Worm (Caenorhabditis elegans) whole organism, late embryonic: Measurements from ENCODE around the gene lron-2.
A peak's percentile ranks its signal among the peaks of the same experiment; 100 is the strongest.

Source experiments
- C38D4.7 ChIP-seq: fragments of 200-800 bp; sonication (Bioruptor generic); optimal IDR thresholded peaks from 2 replicates; lab custom pipeline; 2018; ENCODE audit warnings: mild to moderate bottlenecking, missing genetic modification characterization, moderate library complexity, missing compliant biosample characterization
- F13H6.1 ChIP-seq: sonication (generic microtip); optimal IDR thresholded peaks from 2 replicates; lab custom pipeline; 2016; ENCODE audit warnings: missing genetic modification characterization, missing compliant biosample characterization
- K02D7.2 ChIP-seq: sonication (generic microtip); optimal IDR thresholded peaks from 2 replicates; lab custom pipeline; 2017; ENCODE audit warnings: mild to moderate bottlenecking, missing genetic modification characterization, missing compliant biosample characterization
- K09A11.1 ChIP-seq: sonication (generic microtip); optimal IDR thresholded peaks from 2 replicates; lab custom pipeline; 2017; ENCODE audit warnings: antibody characterized with exemption, mild to moderate bottlenecking, missing genetic modification characterization, missing compliant biosample characterization; ENCODE audit not compliant: insufficient read depth
- ahr-1 ChIP-seq: sonication (generic microtip); optimal IDR thresholded peaks from 2 replicates; lab custom pipeline; 2016; ENCODE audit warnings: missing genetic modification characterization, missing compliant biosample characterization
- ama-1 ChIP-seq: fragments of 150-350 bp; optimal IDR thresholded peaks from 2 replicates; lab custom pipeline; 2014
- ceh-14 ChIP-seq: sonication (generic microtip); optimal IDR thresholded peaks from 2 replicates; lab custom pipeline; 2016; ENCODE audit warnings: missing genotype, missing genetic modification characterization, missing compliant biosample characterization
- ceh-18 ChIP-seq: sonication (generic microtip); optimal IDR thresholded peaks from 2 replicates; lab custom pipeline; 2016; ENCODE audit warnings: missing genetic modification characterization, missing compliant biosample characterization
- ceh-2 ChIP-seq: sonication (generic microtip); optimal IDR thresholded peaks from 2 replicates; lab custom pipeline; 2016; ENCODE audit warnings: missing genotype, missing genetic modification characterization, missing compliant biosample characterization
- ceh-22 ChIP-seq: sonication (generic microtip); optimal IDR thresholded peaks from 2 replicates; lab custom pipeline; 2017; ENCODE audit warnings: missing biosample characterization, missing genetic modification characterization
- ceh-24 ChIP-seq: sonication (generic microtip); optimal IDR thresholded peaks from 2 replicates; lab custom pipeline; 2016; ENCODE audit warnings: mild to moderate bottlenecking, missing genetic modification characterization, missing compliant biosample characterization
- ceh-30 ChIP-seq: fragments of 150-350 bp; optimal IDR thresholded peaks from 2 replicates; lab custom pipeline; 2014; ENCODE audit warnings: missing biosample characterization, missing genetic modification characterization
- ceh-31 ChIP-seq: sonication (generic microtip); optimal IDR thresholded peaks from 2 replicates; lab custom pipeline; 2016; ENCODE audit warnings: missing genetic modification characterization, missing compliant biosample characterization
- ceh-34 ChIP-seq: sonication (generic microtip); optimal IDR thresholded peaks from 2 replicates; lab custom pipeline; 2016; ENCODE audit warnings: mild to moderate bottlenecking, missing genetic modification characterization, missing compliant biosample characterization
- ceh-48 ChIP-seq: sonication (generic microtip); optimal IDR thresholded peaks from 2 replicates; lab custom pipeline; 2016; ENCODE audit warnings: missing genetic modification characterization, inconsistent platforms, missing compliant biosample characterization
- ceh-6 ChIP-seq: fragments of 200-800 bp; sonication (Bioruptor generic); optimal IDR thresholded peaks from 2 replicates; lab custom pipeline; 2018; ENCODE audit warnings: mild to moderate bottlenecking, missing genetic modification characterization, missing compliant biosample characterization
- ceh-9 ChIP-seq: sonication (generic microtip); optimal IDR thresholded peaks from 2 replicates; lab custom pipeline; 2016; ENCODE audit warnings: mild to moderate bottlenecking, missing genetic modification characterization, inconsistent platforms, missing compliant biosample characterization
- che-1 ChIP-seq: sonication (generic microtip); optimal IDR thresholded peaks from 2 replicates; lab custom pipeline; 2016; ENCODE audit warnings: mild to moderate bottlenecking, missing genetic modification characterization, missing compliant biosample characterization
- dve-1 ChIP-seq: sonication (generic microtip); optimal IDR thresholded peaks from 2 replicates; lab custom pipeline; 2017; ENCODE audit warnings: antibody characterized with exemption, mild to moderate bottlenecking, missing genetic modification characterization, missing compliant biosample characterization
- elt-2 ChIP-seq: sonication (generic microtip); optimal IDR thresholded peaks from 2 replicates; lab custom pipeline; 2016; ENCODE audit warnings: missing genetic modification reagents, missing genetic modification characterization, missing compliant biosample characterization
- ets-4 ChIP-seq: sonication (generic microtip); optimal IDR thresholded peaks from 2 replicates; lab custom pipeline; 2016; ENCODE audit warnings: missing genetic modification characterization, missing compliant biosample characterization
- fax-1 ChIP-seq: sonication (generic microtip); optimal IDR thresholded peaks from 2 replicates; lab custom pipeline; 2016; ENCODE audit warnings: missing genotype, missing genetic modification characterization, missing compliant biosample characterization
- gmeb-2 ChIP-seq: sonication (generic microtip); optimal IDR thresholded peaks from 2 replicates; lab custom pipeline; 2016; ENCODE audit warnings: missing genetic modification characterization, inconsistent platforms, missing compliant biosample characterization
- hlh-15 ChIP-seq: sonication (generic microtip); optimal IDR thresholded peaks from 2 replicates; lab custom pipeline; 2016; ENCODE audit warnings: missing genetic modification characterization, missing compliant biosample characterization
- hlh-30 ChIP-seq: sonication (generic microtip); optimal IDR thresholded peaks from 2 replicates; lab custom pipeline; 2017; ENCODE audit warnings: antibody characterized with exemption, missing genetic modification characterization, missing compliant biosample characterization; ENCODE audit not compliant: insufficient read depth
- hlh-6 ChIP-seq: sonication (generic microtip); optimal IDR thresholded peaks from 2 replicates; lab custom pipeline; 2016; ENCODE audit warnings: missing genotype, missing genetic modification characterization, missing compliant biosample characterization
- hlh-8 ChIP-seq: sonication (generic microtip); optimal IDR thresholded peaks from 2 replicates; lab custom pipeline; 2016; ENCODE audit warnings: missing genotype, missing genetic modification characterization, missing compliant biosample characterization
- lin-11 ChIP-seq: fragments of 200-800 bp; sonication (Bioruptor generic); optimal IDR thresholded peaks from 2 replicates; lab custom pipeline; 2018; ENCODE audit warnings: mild to moderate bottlenecking, missing genetic modification characterization, missing compliant biosample characterization
- madf-2 ChIP-seq: sonication (generic microtip); optimal IDR thresholded peaks from 2 replicates; lab custom pipeline; 2017; ENCODE audit warnings: missing genetic modification characterization, missing compliant biosample characterization
- mec-3 ChIP-seq: sonication (generic microtip); optimal IDR thresholded peaks from 2 replicates; lab custom pipeline; 2016; ENCODE audit warnings: borderline replicate concordance, missing genetic modification characterization, missing compliant biosample characterization
- nfya-1 ChIP-seq: sonication (generic microtip); optimal IDR thresholded peaks from 2 replicates; lab custom pipeline; 2017; ENCODE audit warnings: missing genetic modification characterization, mild to moderate bottlenecking, missing compliant biosample characterization, antibody characterized with exemption, moderate library complexity
- nhr-11 ChIP-seq: fragments of 150-350 bp; optimal IDR thresholded peaks from 2 replicates; lab custom pipeline; 2014; ENCODE audit warnings: missing biosample characterization, missing genetic modification characterization
- nhr-232 ChIP-seq: sonication (generic microtip); optimal IDR thresholded peaks from 2 replicates; lab custom pipeline; 2016; ENCODE audit warnings: missing genetic modification characterization, missing compliant biosample characterization
- pag-3 ChIP-seq: sonication (generic microtip); optimal IDR thresholded peaks from 2 replicates; lab custom pipeline; 2016; ENCODE audit warnings: missing compliant biosample characterization, missing genetic modification characterization, borderline replicate concordance
- pat-9 ChIP-seq: fragments of 200-800 bp; sonication (Bioruptor generic); optimal IDR thresholded peaks from 2 replicates; lab custom pipeline; 2018; ENCODE audit warnings: mild to moderate bottlenecking, missing genetic modification characterization, moderate library complexity, missing compliant biosample characterization
- pax-1 ChIP-seq: fragments of 150-350 bp; optimal IDR thresholded peaks from 2 replicates; lab custom pipeline; 2014; ENCODE audit warnings: missing biosample characterization, missing genetic modification characterization
- pha-2 ChIP-seq: sonication (generic microtip); optimal IDR thresholded peaks from 2 replicates; lab custom pipeline; 2017; ENCODE audit warnings: mild to moderate bottlenecking, missing genetic modification characterization, missing compliant biosample characterization
- pros-1 ChIP-seq: fragments of 150-350 bp; optimal IDR thresholded peaks from 2 replicates; lab custom pipeline; 2014; ENCODE audit warnings: missing biosample characterization, missing genetic modification reagents, missing genetic modification characterization
- ref-2 ChIP-seq: sonication (generic microtip); optimal IDR thresholded peaks from 2 replicates; lab custom pipeline; 2016; ENCODE audit warnings: missing genetic modification characterization, missing compliant biosample characterization
- rnt-1 ChIP-seq: sonication (generic microtip); optimal IDR thresholded peaks from 2 replicates; lab custom pipeline; 2016; ENCODE audit warnings: missing genetic modification characterization, missing compliant biosample characterization
- sdc-2 ChIP-seq: sonication (generic microtip); optimal IDR thresholded peaks from 2 replicates; lab custom pipeline; 2016; ENCODE audit warnings: missing genotype, missing genetic modification characterization, missing compliant biosample characterization
- sox-2 ChIP-seq: fragments of 200-800 bp; sonication (Bioruptor generic); IDR thresholded peaks from 2 replicates; pipeline ENCODE4 v1.3.6; 2022; ENCODE audit warnings: missing genetic modification reagents, missing genetic modification characterization, missing compliant biosample characterization
- sox-4 ChIP-seq: sonication (generic microtip); optimal IDR thresholded peaks from 2 replicates; lab custom pipeline; 2017; ENCODE audit warnings: mild to moderate bottlenecking, missing genetic modification characterization, inconsistent platforms, missing compliant biosample characterization
- tbx-2 ChIP-seq: sonication (generic microtip); optimal IDR thresholded peaks from 2 replicates; lab custom pipeline; 2016; ENCODE audit warnings: missing genetic modification characterization, missing compliant biosample characterization
- tbx-7 ChIP-seq: sonication (generic microtip); optimal IDR thresholded peaks from 2 replicates; lab custom pipeline; 2016; ENCODE audit warnings: missing genotype, missing genetic modification characterization, missing compliant biosample characterization
- unc-42 ChIP-seq: sonication (generic microtip); optimal IDR thresholded peaks from 2 replicates; lab custom pipeline; 2016; ENCODE audit warnings: missing genotype, missing genetic modification characterization, missing compliant biosample characterization
- unc-55 ChIP-seq: sonication (generic microtip); optimal IDR thresholded peaks from 2 replicates; lab custom pipeline; 2017; ENCODE audit warnings: missing biosample characterization, missing genetic modification reagents, missing genetic modification characterization
- unc-86 ChIP-seq: sonication (generic microtip); optimal IDR thresholded peaks from 2 replicates; lab custom pipeline; 2016; ENCODE audit warnings: missing genetic modification characterization, missing compliant biosample characterization
- zip-5 ChIP-seq: sonication (generic microtip); optimal IDR thresholded peaks from 2 replicates; lab custom pipeline; 2016; ENCODE audit warnings: missing genetic modification characterization, missing compliant biosample characterization
- ztf-16 ChIP-seq: sonication (generic microtip); optimal IDR thresholded peaks from 2 replicates; lab custom pipeline; 2017; ENCODE audit warnings: missing genetic modification characterization, missing compliant biosample characterization

The lron-2 gene

ce11 chrV:9274127-9275042 is 13.0 kb downstream of the lron-2 start:
- TF ChIP-seq ceh-18 (tag; lab: Kevin White, UChicago) (peak; percentile 48), hlh-15 (tag; lab: Kevin White, UChicago) (no peak), unc-55 (GFP tag; lab: Kevin White, UChicago) (peak; percentile 44)
- TF ChIP-seq, all 69 proteins: peak for 2

- TF ChIP-seq mec-3, result no peak
- no peak for TF ChIP-seq dve-1 (tag; lab: Kevin White, UChicago)
- TF ChIP-seq hlh-6 (tag; lab: Kevin White, UChicago), result no peak
- TF ChIP-seq ref-2, result no peak
- TF ChIP-seq ceh-31 (tag; lab: Kevin White, UChicago), result peak; percentile 86
- no peak for TF ChIP-seq unc-86 (tag; lab: Kevin White, UChicago)
- TF ChIP-seq hlh-8, result no peak
- no peak for TF ChIP-seq pros-1 (tag; lab: Kevin White, UChicago)
- no peak for TF ChIP-seq sox-2 (GFP tag; lab: Robert Waterston, UW)
- TF ChIP-seq pha-2 (tag; lab: Kevin White, UChicago), result no peak
- TF ChIP-seq sdc-2 (tag; lab: Kevin White, UChicago), result no peak
- no peak for TF ChIP-seq pag-3
- TF ChIP-seq K02D7.2, result no peak
- TF ChIP-seq nfya-1 (tag; lab: Kevin White, UChicago), result peak; percentile 69
- TF ChIP-seq madf-2, result no peak
- TF ChIP-seq che-1 (tag; lab: Kevin White, UChicago), result no peak
- no peak for TF ChIP-seq F13H6.1
- no peak for TF ChIP-seq ahr-1
- no peak for TF ChIP-seq nhr-11 (tag; lab: Kevin White, UChicago)
- TF ChIP-seq ztf-16 (tag; lab: Kevin White, UChicago), result no peak
- TF ChIP-seq pax-1, result no peak
- no peak for TF ChIP-seq K09A11.1 (tag; lab: Kevin White, UChicago)
- TF ChIP-seq ceh-2, result peak; percentile 26
- TF ChIP-seq ceh-34, result peak; percentile 32
- no peak for TF ChIP-seq ceh-22 (tag; lab: Kevin White, UChicago)
- no peak for TF ChIP-seq zip-5
- TF ChIP-seq ceh-9 (tag; lab: Kevin White, UChicago), result no peak
- no peak for TF ChIP-seq lin-11 (tag; lab: Kevin White, UChicago)
- no peak for TF ChIP-seq nhr-232
- no peak for TF ChIP-seq C38D4.7 (GFP tag; lab: Kevin White, UChicago)
- TF ChIP-seq ceh-24, result no peak
- TF ChIP-seq gmeb-2 (tag; lab: Kevin White, UChicago), result no peak
- TF ChIP-seq ceh-14 (tag; lab: Kevin White, UChicago), result no peak
- no peak for TF ChIP-seq ets-4 (tag; lab: Kevin White, UChicago)
- peak; percentile 56 for TF ChIP-seq rnt-1
- TF ChIP-seq ceh-6 (GFP tag; lab: Kevin White, UChicago), result no peak
- peak; percentile 56 for TF ChIP-seq unc-42 (tag; lab: Kevin White, UChicago)
- TF ChIP-seq pat-9 (tag; lab: Kevin White, UChicago), result no peak
- no peak for TF ChIP-seq hlh-30 (tag; lab: Kevin White, UChicago)
- TF ChIP-seq sox-4 (tag; lab: Kevin White, UChicago), result no peak
- TF ChIP-seq fax-1 (tag; lab: Kevin White, UChicago), result no peak
- TF ChIP-seq ceh-30 (tag; lab: Kevin White, UChicago), result peak; percentile 7
- no peak for TF ChIP-seq tbx-7
- no peak for TF ChIP-seq elt-2
- TF ChIP-seq tbx-2 (tag; lab: Kevin White, UChicago), result peak; percentile 59
- TF ChIP-seq ama-1 (lab: Kevin White, UChicago), result no peak
- TF ChIP-seq ceh-48, result no peak
- no peak for TF ChIP-seq hlh-15 (tag; lab: Kevin White, UChicago)
Observed at ce11 chrV:9273587-9273986, 13.8 kb downstream of the lron-2 start.
